Worm (Caenorhabditis elegans) whole organism, mixed stage, embryonic: ENCODE measurements around the gene exo-1.

Source experiments
- bed-3 ChIP-seq: fragments of 200-800 bp; sonication (Bioruptor generic); optimal IDR thresholded peaks from 3 replicates; lab custom pipeline; 2018; ENCODE audit warnings: mild to moderate bottlenecking, missing genetic modification characterization, moderate library complexity, missing compliant biosample characterization
- ces-1 ChIP-seq: fragments of 150-350 bp; optimal IDR thresholded peaks from 2 replicates; lab custom pipeline; 2014; ENCODE audit warnings: missing biosample characterization, missing genetic modification reagents, missing genetic modification characterization
- elt-3 ChIP-seq: fragments of 150-350 bp; optimal IDR thresholded peaks from 2 replicates; lab custom pipeline; 2014; ENCODE audit warnings: missing biosample characterization, missing genetic modification characterization
- hlh-1 ChIP-seq: fragments of 150-350 bp; optimal IDR thresholded peaks from 2 replicates; lab custom pipeline; 2014; ENCODE audit warnings: missing biosample characterization, missing genetic modification reagents, missing genetic modification characterization
- mep-1 ChIP-seq: fragments of 150-350 bp; optimal IDR thresholded peaks from 2 replicates; lab custom pipeline; 2017; ENCODE audit warnings: missing biosample characterization, missing genetic modification reagents, missing genetic modification characterization, inconsistent platforms
- pha-4 ChIP-seq: fragments of 150-350 bp; optimal IDR thresholded peaks from 2 replicates; lab custom pipeline; 2018; ENCODE audit warnings: missing biosample characterization, missing genetic modification reagents, missing genetic modification characterization

DNA sequence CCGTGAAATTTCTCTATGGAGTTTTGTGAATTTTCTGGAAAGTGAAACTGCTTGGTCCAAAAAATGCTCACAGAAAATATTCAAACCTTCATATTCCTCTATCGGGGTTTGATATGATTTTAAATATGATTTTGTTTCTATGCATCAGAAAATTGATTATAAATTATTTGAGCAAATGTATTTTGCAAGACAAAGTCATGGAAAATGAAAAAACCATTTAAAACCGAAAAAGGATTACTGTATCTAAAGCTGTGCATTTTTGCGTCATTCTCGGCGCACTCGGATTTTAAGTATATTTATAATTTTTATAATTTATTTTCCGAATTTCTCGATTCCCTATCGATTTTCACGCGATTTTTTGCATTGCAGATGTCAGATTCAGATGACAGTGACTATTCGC lies 48.2 kb downstream of the exo-1 start, which contains the start of gene pssy-2:
- no peak for TF ChIP-seq ces-1 (GFP tag; lab: Kevin White, UChicago)
- TF ChIP-seq elt-3 (tag; lab: Kevin White, UChicago): no peak
- no peak for TF ChIP-seq hlh-1 (tag; lab: Kevin White, UChicago)
- no peak for TF ChIP-seq pha-4 (tag; lab: Kevin White, UChicago)
- no peak for TF ChIP-seq bed-3
- no peak for TF ChIP-seq mep-1 (tag; lab: Kevin White, UChicago)
